Worm (Caenorhabditis elegans): Measurements from ENCODE around the gene col-41.

col-41 gene

ce11 chrX:15200146-15200545, 23.9 kb upstream of the col-41 start:
- TF ChIP-seq lin-13 (GFP tag; optimal IDR thresholded peaks at IDR 0.05): no peak
- TF ChIP-seq elt-1 (tag; optimal IDR thresholded peaks at IDR 0.05): no peak
- no peak for TF ChIP-seq unc-39 (tag; optimal IDR thresholded peaks at IDR 0.05)

ce11 chrX:15199052-15199451, 22.8 kb upstream of the col-41 start, which contains the start of gene snt-7:
Gene snt-7, minus strand, starts transcription at chrX:15199152.
- TF ChIP-seq Y55F3AM.14 (GFP tag; optimal IDR thresholded peaks at IDR 0.05) (no peak), ama-1 (optimal IDR thresholded peaks at IDR 0.05) (no peak), nhr-77 (tag; optimal IDR thresholded peaks at IDR 0.05) (no peak), nhr-129 (tag; optimal IDR thresholded peaks at IDR 0.05) (no peak), nhr-6 (tag; optimal IDR thresholded peaks at IDR 0.05) (no peak), ceh-16 (tag; optimal IDR thresholded peaks at IDR 0.05) (no peak), dmd-4 (tag; optimal IDR thresholded peaks at IDR 0.05) (no peak), unc-39 (tag; optimal IDR thresholded peaks at IDR 0.05) (no peak), ztf-11 (tag; optimal IDR thresholded peaks at IDR 0.05) (no peak), ztf-4 (tag; optimal IDR thresholded peaks at IDR 0.05) (no peak), aly-2 (tag; optimal IDR thresholded peaks at IDR 0.05) (no peak), F13H6.1 (tag; optimal IDR thresholded peaks at IDR 0.05) (no peak), ztf-1 (GFP tag; conservative IDR thresholded peaks at IDR 0.05) (no peak), nhr-23 (tag; optimal IDR thresholded peaks at IDR 0.05) (no peak), elt-1 (tag; optimal IDR thresholded peaks at IDR 0.05) (no peak), fos-1 (tag; optimal IDR thresholded peaks at IDR 0.05) (no peak)

- peak; percentile 22 for TF ChIP-seq sma-9 (GFP tag; optimal IDR thresholded peaks at IDR 0.05)
- no peak for TF ChIP-seq sma-9 (tag; optimal IDR thresholded peaks at IDR 0.05)
- TF ChIP-seq snpc-4 (tag; optimal IDR thresholded peaks at IDR 0.05): no peak
- no peak for TF ChIP-seq R02D3.7 (tag; optimal IDR thresholded peaks at IDR 0.05)
Measured at ce11 chrX:15194283-15194682, 18.0 kb upstream of the col-41 start, which contains the start of gene phat-6. Gene phat-6, minus strand, starts transcription at chrX:15194383.

ce11 chrX:15191370-15191769, 15.1 kb upstream of the col-41 start:
- TF ChIP-seq nhr-12 (tag; optimal IDR thresholded peaks at IDR 0.05) (no peak), lin-13 (GFP tag; optimal IDR thresholded peaks at IDR 0.05) (no peak), nhr-237 (tag; optimal IDR thresholded peaks at IDR 0.05) (no peak), sma-3 (GFP tag; optimal IDR thresholded peaks at IDR 0.05) (no peak), nhr-21 (tag; optimal IDR thresholded peaks at IDR 0.05) (no peak), snpc-4 (tag; optimal IDR thresholded peaks at IDR 0.05) (no peak), ztf-1 (GFP tag; conservative IDR thresholded peaks at IDR 0.05) (no peak), unc-62 (GFP tag; optimal IDR thresholded peaks at IDR 0.05) (no peak), C34F6.9 (tag; optimal IDR thresholded peaks at IDR 0.05) (no peak), F13H6.1 (tag; optimal IDR thresholded peaks at IDR 0.05) (peak; percentile 11), nhr-11 (tag; optimal IDR thresholded peaks at IDR 0.05) (no peak), ztf-11 (tag; optimal IDR thresholded peaks at IDR 0.05) (no peak), aly-2 (tag; optimal IDR thresholded peaks at IDR 0.05) (no peak), peb-1 (tag; optimal IDR thresholded peaks at IDR 0.05) (no peak), nhr-6 (tag; optimal IDR thresholded peaks at IDR 0.05) (no peak), ZK546.5 (tag; optimal IDR thresholded peaks at IDR 0.05) (no peak), unc-55 (GFP tag; optimal IDR thresholded peaks at IDR 0.05) (peak; percentile 61), lin-39 (tag; optimal IDR thresholded peaks at IDR 0.05) (no peak), skn-1 (tag; optimal IDR thresholded peaks at IDR 0.05) (no peak), elt-1 (tag; optimal IDR thresholded peaks at IDR 0.05) (no peak), sma-9 (GFP tag; optimal IDR thresholded peaks at IDR 0.05) (peak; percentile 8), sma-9 (tag; optimal IDR thresholded peaks at IDR 0.05) (no peak), lin-11 (tag; optimal IDR thresholded peaks at IDR 0.05) (no peak), alr-1 (tag; optimal IDR thresholded peaks at IDR 0.05) (no peak), R02D3.7 (tag; optimal IDR thresholded peaks at IDR 0.05) (no peak), crh-2 (tag; optimal IDR thresholded peaks at IDR 0.05) (peak; percentile 14), gmeb-1 (tag; optimal IDR thresholded peaks at IDR 0.05) (no peak), fos-1 (tag; optimal IDR thresholded peaks at IDR 0.05) (no peak), nhr-23 (tag; optimal IDR thresholded peaks at IDR 0.05) (no peak), elt-3 (tag; optimal IDR thresholded peaks at IDR 0.05) (no peak), nhr-77 (tag; optimal IDR thresholded peaks at IDR 0.05) (no peak), egl-27 (tag; optimal IDR thresholded peaks at IDR 0.05) (no peak)

Measured in whole organism, L2 larva.